Worm (Caenorhabditis elegans): Measurements from ENCODE around the gene F23H11.4.

DNA sequence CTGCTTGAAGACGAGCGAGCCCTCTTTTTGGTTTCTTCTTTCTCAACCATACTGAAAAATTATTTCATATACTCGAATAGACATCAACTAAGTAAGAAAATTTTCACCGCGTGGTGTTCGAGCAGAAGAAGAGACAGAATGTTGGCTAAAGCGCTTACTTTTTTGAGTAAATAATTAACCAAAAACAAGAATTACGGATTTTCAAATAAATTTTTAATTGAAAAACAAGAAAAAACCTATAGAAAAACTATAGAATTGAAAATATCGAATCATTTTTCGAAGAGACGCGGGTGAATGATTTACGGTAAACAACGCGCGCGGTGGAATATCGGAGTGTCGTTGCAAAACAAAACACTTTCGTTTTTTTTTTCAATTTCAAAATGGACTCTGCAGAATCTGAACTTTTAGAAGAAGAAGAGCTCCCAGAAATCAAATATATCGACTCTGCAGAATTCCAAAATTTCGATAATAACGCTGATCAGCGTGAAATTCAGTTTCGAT, 53.4 kb downstream of the F23H11.4 start, which contains the start of the genes rnp-5 and tag-51:
- TF ChIP-seq F33H1.4 (GFP tag; IDR thresholded peaks at IDR 0.05) = no peak
- TF ChIP-seq ztf-25 (GFP tag; IDR thresholded peaks at IDR 0.05) = no peak
- no peak for TF ChIP-seq unc-62 (GFP tag; optimal IDR thresholded peaks at IDR 0.05)
- no peak for TF ChIP-seq C06A6.2 (GFP tag; conservative IDR thresholded peaks at IDR 0.05)
- TF ChIP-seq somi-1 (GFP tag; optimal IDR thresholded peaks at IDR 0.05) = no peak
- no peak for TF ChIP-seq efl-1 (GFP tag; optimal IDR thresholded peaks at IDR 0.05)
- no peak for TF ChIP-seq nhr-80 (tag; optimal IDR thresholded peaks at IDR 0.05)
